Worm (Caenorhabditis elegans): ENCODE data around the gene col-121.

DNA sequence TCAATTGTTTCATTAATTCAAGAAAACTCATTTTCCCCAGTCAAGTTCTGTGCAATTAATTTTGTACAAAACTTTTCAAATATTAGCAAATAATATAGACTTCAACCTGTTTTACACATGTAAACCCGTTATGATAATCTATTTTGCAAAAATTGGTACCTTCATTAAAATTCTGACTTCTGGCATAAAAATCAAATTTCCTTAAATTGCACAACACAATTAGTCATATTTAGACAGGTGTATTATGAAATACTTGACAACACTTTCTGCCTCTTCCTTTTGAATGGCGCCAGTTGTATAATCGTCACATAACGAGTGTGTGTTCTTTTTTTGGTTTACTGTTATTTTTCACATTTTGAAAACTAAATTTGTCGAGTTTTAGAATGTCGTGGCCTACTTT is 24.9 kb downstream of the col-121 start, which contains the start of gene fbxc-58:
- TF ChIP-seq ztf-11 (tag; optimal IDR thresholded peaks at IDR 0.05) (no peak), unc-130 (GFP tag; optimal IDR thresholded peaks at IDR 0.05) (no peak), daf-19 (GFP tag; conservative IDR thresholded peaks at IDR 0.05) (no peak), pha-4 (GFP tag; IDR thresholded peaks at IDR 0.05) (no peak), pha-4 (tag; optimal IDR thresholded peaks at IDR 0.05) (no peak), lsy-2 (tag; optimal IDR thresholded peaks at IDR 0.05) (no peak), Y48G9A.11 (GFP tag; IDR thresholded peaks at IDR 0.05) (no peak), zag-1 (tag; optimal IDR thresholded peaks at IDR 0.05) (no peak), ama-1 (optimal IDR thresholded peaks at IDR 0.05) (no peak), snpc-4 (tag; optimal IDR thresholded peaks at IDR 0.05) (no peak), spr-1 (tag; optimal IDR thresholded peaks at IDR 0.05) (no peak)
